Worm (Caenorhabditis elegans) whole organism, L4 larva: ENCODE results near the gene C45G9.10.

Experiments
- ama-1 ChIP-seq: fragments of 150-350 bp; optimal IDR thresholded peaks from 2 replicates; lab custom pipeline; 2014; ENCODE audit warnings: inconsistent platforms, mixed read lengths
- unc-39 ChIP-seq: sonication (generic microtip); optimal IDR thresholded peaks from 2 replicates; lab custom pipeline; 2017; ENCODE audit warnings: missing biosample characterization, missing genetic modification characterization

DNA sequence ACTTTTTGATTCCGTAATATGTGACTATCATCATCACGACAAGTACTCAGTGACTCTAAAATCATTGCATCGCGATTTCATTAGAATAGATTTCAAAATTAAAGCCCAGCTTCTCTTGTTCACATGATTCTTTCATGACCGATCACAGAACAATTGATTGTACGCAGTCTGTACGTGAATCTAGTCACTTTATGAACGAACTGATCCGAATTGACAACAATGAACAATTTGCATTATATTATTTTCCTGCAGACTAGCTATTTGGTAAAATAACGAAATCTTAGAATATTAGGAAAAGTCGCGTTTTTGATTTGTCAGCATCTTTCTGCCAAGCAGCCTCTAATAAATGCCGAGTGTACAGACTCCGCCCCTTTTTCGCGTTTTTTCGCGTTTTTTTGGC lies 37.8 kb upstream of the C45G9.10 start:
- TF ChIP-seq ama-1 (lab: Kevin White, UChicago): no peak
- TF ChIP-seq unc-39 (tag; lab: Kevin White, UChicago): no peak
